Comparison of ENCODE assay signal across 5 worm cellular contexts in the genomic region with DNA sequence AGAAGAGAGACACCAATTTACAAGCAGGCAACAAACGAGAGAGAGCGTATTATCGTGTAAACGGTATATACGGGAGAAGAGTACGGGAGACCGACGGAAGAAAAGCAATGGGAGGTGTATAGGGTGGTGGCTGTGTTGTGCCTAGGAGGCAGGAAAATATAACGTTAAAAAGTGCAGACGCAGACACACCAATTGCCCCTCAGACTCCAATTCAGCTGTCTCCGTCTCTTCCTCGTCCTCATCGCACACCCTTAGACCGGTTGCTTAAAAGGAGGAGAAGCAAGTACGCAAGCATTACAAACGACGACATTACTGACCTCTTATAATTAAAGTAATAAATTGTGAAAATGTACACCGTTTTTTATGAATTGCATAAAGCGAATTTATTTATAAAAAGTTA.
TF ChIP-seq lines count a peak whose summit lies in the region.

No protein-coding gene starts in this region.

TF ChIP-seq in whole organism, L1 larva, 84 proteins besides CTCF, POLR2A, EP300 and RAD21 (continues in another document):
- peak; percentile 79 for TF ChIP-seq nhr-47 (tag; optimal IDR thresholded peaks at IDR 0.05; lab: Kevin White, UChicago)
- TF ChIP-seq nhr-84 (tag; optimal IDR thresholded peaks at IDR 0.05; lab: Kevin White, UChicago) = no peak
- TF ChIP-seq zag-1 (tag; optimal IDR thresholded peaks at IDR 0.05; lab: Kevin White, UChicago) = no peak
- peak; percentile 56 for TF ChIP-seq xbp-1 (tag; optimal IDR thresholded peaks at IDR 0.05; lab: Kevin White, UChicago)
- TF ChIP-seq C16A3.4 (tag; optimal IDR thresholded peaks at IDR 0.05; lab: Kevin White, UChicago) = peak; percentile 74
- no peak for TF ChIP-seq sup-37 (GFP tag; optimal IDR thresholded peaks at IDR 0.05; lab: Kevin White, UChicago)
- TF ChIP-seq hlh-17 (GFP tag; optimal IDR thresholded peaks at IDR 0.05; lab: Kevin White, UChicago; ENCODE audit: borderline replicate concordance) = no peak
- TF ChIP-seq nhr-71 (tag; optimal IDR thresholded peaks at IDR 0.05; lab: Kevin White, UChicago) = peak; percentile 87
- TF ChIP-seq egl-13 (tag; optimal IDR thresholded peaks at IDR 0.05; lab: Kevin White, UChicago) = peak; percentile 48
- TF ChIP-seq snu-23 (GFP tag; optimal IDR thresholded peaks at IDR 0.05; lab: Kevin White, UChicago) = peak; percentile 89
- peak; percentile 57 for TF ChIP-seq unc-86 (tag; optimal IDR thresholded peaks at IDR 0.05; lab: Kevin White, UChicago)
- peak; percentile 77 for TF ChIP-seq nhr-90 (tag; optimal IDR thresholded peaks at IDR 0.05; lab: Kevin White, UChicago; ENCODE audit: poor library complexity)
- TF ChIP-seq nhr-85 (tag; lab: Kevin White, UChicago) = peak; percentile 92
- no peak for TF ChIP-seq nhr-28 (tag; optimal IDR thresholded peaks at IDR 0.05; lab: Kevin White, UChicago)
- TF ChIP-seq nhr-19 (GFP tag; conservative IDR thresholded peaks at IDR 0.05; lab: Robert Waterston, UW) = peak; percentile 71
- peak; percentile 42 for TF ChIP-seq lir-3 (tag; optimal IDR thresholded peaks at IDR 0.05; lab: Kevin White, UChicago; ENCODE audit: poor library complexity)
- no peak for TF ChIP-seq fkh-4 (tag; optimal IDR thresholded peaks at IDR 0.05; lab: Kevin White, UChicago; ENCODE audit: borderline replicate concordance)

TF ChIP-seq in whole organism, L3 larva, 47 proteins besides CTCF, POLR2A, EP300 and RAD21 (continues in another document):
- TF ChIP-seq unc-39 (tag; optimal IDR thresholded peaks at IDR 0.05; lab: Kevin White, UChicago) (no peak), unc-62 (GFP tag; optimal IDR thresholded peaks at IDR 0.05; lab: Kevin White, UChicago) (no peak), ceh-16 (tag; optimal IDR thresholded peaks at IDR 0.05; lab: Kevin White, UChicago) (no peak), nhr-28 (tag; optimal IDR thresholded peaks at IDR 0.05; lab: Kevin White, UChicago) (no peak), ceh-28 (tag; optimal IDR thresholded peaks at IDR 0.05; lab: Kevin White, UChicago) (peak; percentile 70), elt-2 (tag; optimal IDR thresholded peaks at IDR 0.05; lab: Kevin White, UChicago) (peak; percentile 65), R02D3.7 (tag; optimal IDR thresholded peaks at IDR 0.05; lab: Kevin White, UChicago) (peak; percentile 37), nhr-12 (tag; optimal IDR thresholded peaks at IDR 0.05; lab: Kevin White, UChicago) (no peak), ZK546.5 (tag; optimal IDR thresholded peaks at IDR 0.05; lab: Kevin White, UChicago) (no peak), tbx-2 (tag; optimal IDR thresholded peaks at IDR 0.05; lab: Kevin White, UChicago) (peak; percentile 68), aly-2 (tag; optimal IDR thresholded peaks at IDR 0.05; lab: Kevin White, UChicago) (no peak), nhr-11 (tag; optimal IDR thresholded peaks at IDR 0.05; lab: Kevin White, UChicago) (no peak), jun-1 (tag; optimal IDR thresholded peaks at IDR 0.05; lab: Kevin White, UChicago) (peak; percentile 80), ceh-9 (tag; optimal IDR thresholded peaks at IDR 0.05; lab: Kevin White, UChicago) (no peak), elt-1 (tag; optimal IDR thresholded peaks at IDR 0.05; lab: Kevin White, UChicago) (no peak), nhr-43 (tag; optimal IDR thresholded peaks at IDR 0.05; lab: Kevin White, UChicago; ENCODE audit: poor library complexity, severe bottlenecking) (peak; percentile 56), lsy-12 (tag; optimal IDR thresholded peaks at IDR 0.05; lab: Kevin White, UChicago) (peak; percentile 44), zag-1 (tag; optimal IDR thresholded peaks at IDR 0.05; lab: Kevin White, UChicago) (no peak)

TF ChIP-seq in whole organism, early embryonic, 17 proteins besides CTCF, POLR2A, EP300 and RAD21:
- TF ChIP-seq hnd-1 (tag; optimal IDR thresholded peaks at IDR 0.05; lab: Kevin White, UChicago) (no peak), tbx-37 (GFP tag; conservative IDR thresholded peaks at IDR 0.05; lab: Robert Waterston, UW) (0 out of 2 replicates have a peak, but pooled peaks have one; percentile 18), tbx-11 (GFP tag; IDR thresholded peaks at IDR 0.05; lab: Robert Waterston, UW) (no peak), F13C5.2 (tag; optimal IDR thresholded peaks at IDR 0.05; lab: Kevin White, UChicago) (peak; percentile 76), ama-1 (optimal IDR thresholded peaks at IDR 0.05; lab: Kevin White, UChicago) (no peak), ceh-13 (GFP tag; optimal IDR thresholded peaks at IDR 0.05; lab: Kevin White, UChicago) (peak; percentile 4), hmg-4 (GFP tag; optimal IDR thresholded peaks at IDR 0.05; lab: Kevin White, UChicago) (peak; percentile 88), scrt-1 (GFP tag; IDR thresholded peaks at IDR 0.05; lab: Robert Waterston, UW) (0 out of 2 replicates have a peak, but pooled peaks have one; percentile 28), flt-1 (GFP tag; IDR thresholded peaks at IDR 0.05; lab: Robert Waterston, UW) (peak; percentile 59; the same call in 1 of the 2 replicates), sea-1 (GFP tag; conservative IDR thresholded peaks at IDR 0.05; lab: Robert Waterston, UW) (no peak), B0310.2 (tag; optimal IDR thresholded peaks at IDR 0.05; lab: Kevin White, UChicago) (peak; percentile 54)

TF ChIP-seq in whole organism, midembryonic, 9 proteins besides CTCF, POLR2A, EP300 and RAD21:
- TF ChIP-seq ref-1 (GFP tag; conservative IDR thresholded peaks at IDR 0.05; lab: Robert Waterston, UW) = no peak
- TF ChIP-seq ztf-23 (GFP tag; IDR thresholded peaks at IDR 0.05; lab: Robert Waterston, UW) = no peak
- 0 out of 2 replicates have a peak, but pooled peaks have one; percentile 48 for TF ChIP-seq flt-1 (GFP tag; IDR thresholded peaks at IDR 0.05; lab: Robert Waterston, UW)
- TF ChIP-seq med-1 (GFP tag; optimal IDR thresholded peaks at IDR 0.05; lab: Kevin White, UChicago; ENCODE audit: insufficient read depth) = no peak
- 0 out of 2 replicates have a peak, but pooled peaks have one; percentile 64 for TF ChIP-seq tab-1 (GFP tag; IDR thresholded peaks at IDR 0.05; lab: Robert Waterston, UW)
- 0 out of 2 replicates have a peak, but pooled peaks have one; percentile 5 for TF ChIP-seq klf-2 (GFP tag; conservative IDR thresholded peaks at IDR 0.05; lab: Robert Waterston, UW)
- no peak for TF ChIP-seq T22C8.4 (GFP tag; IDR thresholded peaks at IDR 0.05; lab: Robert Waterston, UW)
- TF ChIP-seq cog-1 (tag; optimal IDR thresholded peaks at IDR 0.05; lab: Kevin White, UChicago) = peak; percentile 79
- TF ChIP-seq ztf-29 (GFP tag; IDR thresholded peaks at IDR 0.05; lab: Robert Waterston, UW) = peak; percentile 44; the same call in 1 of the 2 replicates

TF ChIP-seq in whole organism, young adult, 124 proteins besides CTCF, POLR2A, EP300 and RAD21 (continues in another document):
- TF ChIP-seq let-607 (tag; optimal IDR thresholded peaks at IDR 0.05; lab: Kevin White, UChicago) (peak in 1 of 2 experiments; percentile 13), ceh-79 (tag; optimal IDR thresholded peaks at IDR 0.05; lab: Kevin White, UChicago) (no peak), attf-3 (GFP tag; conservative IDR thresholded peaks at IDR 0.05; lab: Robert Waterston, UW) (no peak), repo-1 (tag; optimal IDR thresholded peaks at IDR 0.05; lab: Kevin White, UChicago) (no peak), Y79H2A.3 (GFP tag; conservative IDR thresholded peaks at IDR 0.05; lab: Robert Waterston, UW) (no peak), nhr-80 (tag; optimal IDR thresholded peaks at IDR 0.05; lab: Kevin White, UChicago) (peak; percentile 70), ZK185.1 (tag; optimal IDR thresholded peaks at IDR 0.05; lab: Kevin White, UChicago; ENCODE audit: poor library complexity, severe bottlenecking) (peak; percentile 54), Y53G8AR.9 (GFP tag; conservative IDR thresholded peaks at IDR 0.05; lab: Robert Waterston, UW) (no peak), him-1 (tag; optimal IDR thresholded peaks at IDR 0.05; lab: Kevin White, UChicago) (no peak), F39B2.1 (GFP tag; IDR thresholded peaks at IDR 0.05; lab: Robert Waterston, UW) (no peak), mes-4 (tag; optimal IDR thresholded peaks at IDR 0.05; lab: Kevin White, UChicago) (no peak), F10E7.11 (tag; optimal IDR thresholded peaks at IDR 0.05; lab: Kevin White, UChicago) (no peak), madf-6 (GFP tag; IDR thresholded peaks at IDR 0.05; lab: Robert Waterston, UW) (no peak), egl-44 (GFP tag; IDR thresholded peaks at IDR 0.05; lab: Robert Waterston, UW) (no peak), B0019.2 (GFP tag; conservative IDR thresholded peaks at IDR 0.05; lab: Robert Waterston, UW) (no peak), ztf-18 (tag; optimal IDR thresholded peaks at IDR 0.05; lab: Kevin White, UChicago) (no peak), lin-26 (GFP tag; IDR thresholded peaks at IDR 0.05; lab: Robert Waterston, UW) (no peak), hsf-1 (GFP tag; IDR thresholded peaks at IDR 0.05; lab: Robert Waterston, UW) (no peak), B0336.3 (GFP tag; IDR thresholded peaks at IDR 0.05; lab: Robert Waterston, UW) (no peak), rpc-1 (optimal IDR thresholded peaks at IDR 0.05; lab: Kevin White, UChicago) (no peak), rpc-1 (tag; optimal IDR thresholded peaks at IDR 0.05; lab: Kevin White, UChicago) (no peak), snpc-3.4 (tag; optimal IDR thresholded peaks at IDR 0.05; lab: Kevin White, UChicago) (peak; percentile 9), attf-6 (GFP tag; IDR thresholded peaks at IDR 0.05; lab: Robert Waterston, UW) (no peak), ceh-27 (GFP tag; optimal IDR thresholded peaks at IDR 0.05; lab: Kevin White, UChicago) (peak; percentile 83), F33H1.4 (GFP tag; IDR thresholded peaks at IDR 0.05; lab: Robert Waterston, UW) (no peak), mel-28 (tag; optimal IDR thresholded peaks at IDR 0.05; lab: Kevin White, UChicago; ENCODE audit: borderline replicate concordance) (no peak), gei-17 (GFP tag; optimal IDR thresholded peaks at IDR 0.05; lab: Kevin White, UChicago) (peak; percentile 40), snpc-1.3 (tag; optimal IDR thresholded peaks at IDR 0.05; lab: Kevin White, UChicago; ENCODE audit: insufficient read depth) (no peak), hmg-1.2 (GFP tag; IDR thresholded peaks at IDR 0.05; lab: Robert Waterston, UW) (peak; percentile 72), lin-40 (tag; optimal IDR thresholded peaks at IDR 0.05; lab: Kevin White, UChicago) (peak; percentile 81), sptf-2 (GFP tag; optimal IDR thresholded peaks at IDR 0.05; lab: Kevin White, UChicago) (no peak), dox-1 (GFP tag; IDR thresholded peaks at IDR 0.05; lab: Robert Waterston, UW) (no peak; the same call in 1 of the 2 replicates), F22D6.2 (tag; optimal IDR thresholded peaks at IDR 0.05; lab: Kevin White, UChicago) (no peak), aptf-3 (GFP tag; IDR thresholded peaks at IDR 0.05; lab: Robert Waterston, UW) (no peak), F57C9.4 (tag; optimal IDR thresholded peaks at IDR 0.05; lab: Kevin White, UChicago) (no peak), unc-130 (GFP tag; optimal IDR thresholded peaks at IDR 0.05; lab: Kevin White, UChicago) (no peak), lsl-1 (GFP tag; optimal IDR thresholded peaks at IDR 0.05; lab: Kevin White, UChicago) (no peak)
